Worm (Caenorhabditis elegans): Measurements from ENCODE around the gene srd-43.

srd-43 gene

DNA sequence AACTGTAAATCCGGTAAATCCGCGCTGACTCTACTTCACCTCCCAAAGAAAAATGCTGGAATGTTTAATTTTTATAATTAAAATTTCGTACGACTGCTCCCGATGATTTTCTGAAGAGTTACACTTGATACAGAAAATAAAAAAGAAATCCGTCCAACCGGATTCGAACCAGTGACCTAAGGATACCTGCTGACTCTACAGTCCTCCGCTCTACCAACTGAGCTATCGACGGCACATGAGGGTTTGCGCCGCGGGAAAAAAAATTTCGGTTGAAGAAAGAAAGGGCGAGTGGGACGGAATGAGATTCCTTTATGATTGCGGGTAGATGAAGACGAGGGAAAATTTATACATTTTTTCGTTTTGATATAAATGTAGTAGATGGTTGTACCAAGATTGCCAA lies 21.0 kb downstream of the srd-43 start (continued):
- TF ChIP-seq F26F4.8 (GFP tag; conservative IDR thresholded peaks at IDR 0.05) = peak; percentile 72; the same call in 1 of the 2 replicates

DNA sequence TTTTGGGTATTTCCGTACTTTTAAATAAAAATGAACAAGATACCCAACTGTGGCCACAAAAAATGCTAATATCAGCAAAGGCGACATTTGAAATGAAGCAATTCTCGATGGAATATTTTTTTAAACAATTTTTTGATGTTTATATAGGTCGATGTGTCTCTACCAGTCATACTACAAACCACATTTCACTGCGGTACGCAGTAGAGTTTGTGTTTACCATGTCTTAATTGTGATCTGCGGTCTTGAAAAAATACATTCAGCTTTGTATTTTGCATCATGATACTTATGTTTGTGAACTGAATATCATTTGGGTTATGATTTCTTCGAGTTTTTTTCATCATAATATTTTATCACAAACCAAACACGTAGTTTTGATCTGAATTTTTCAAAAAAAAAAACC lies 21.6 kb downstream of the srd-43 start, which contains the start of gene cyp-14A4:
Gene cyp-14A4, minus strand, starts transcription at position 107 of the 400 bp plus-strand sequence.
- TF ChIP-seq daf-16 (GFP tag; optimal IDR thresholded peaks at IDR 0.05) = no peak
- peak; percentile 91 for TF ChIP-seq daf-16 (tag; optimal IDR thresholded peaks at IDR 0.05)
- peak; percentile 38 for TF ChIP-seq nhr-28 (tag; optimal IDR thresholded peaks at IDR 0.05)
- TF ChIP-seq F49E8.2 (tag; optimal IDR thresholded peaks at IDR 0.05; ENCODE audit: borderline replicate concordance) = no peak

DNA sequence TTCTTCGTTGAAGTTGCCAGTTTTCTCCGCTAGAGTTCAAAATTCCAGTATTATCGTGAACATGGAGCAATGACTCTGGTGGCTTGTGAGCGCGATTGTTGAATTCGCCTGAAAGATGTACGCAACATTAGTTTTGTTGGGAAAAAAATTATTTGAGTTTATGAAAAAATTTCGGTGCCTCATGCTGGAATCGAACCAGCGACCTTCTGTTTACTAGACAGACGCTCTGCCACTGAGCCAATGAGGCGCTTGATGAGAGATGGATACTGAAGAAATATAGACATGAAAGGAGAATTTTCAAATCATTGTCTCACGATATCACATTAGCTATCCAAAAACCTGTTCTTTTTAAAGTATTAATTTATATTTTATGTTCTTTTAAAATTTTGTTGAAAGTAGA lies 22.2 kb downstream of the srd-43 start:
- TF ChIP-seq dpl-1 (GFP tag; optimal IDR thresholded peaks at IDR 0.05) (no peak), F26F4.8 (GFP tag; conservative IDR thresholded peaks at IDR 0.05) (peak; percentile 78), unc-130 (GFP tag; optimal IDR thresholded peaks at IDR 0.05) (peak; percentile 19), dmd-8 (GFP tag; IDR thresholded peaks at IDR 0.05) (peak; percentile 87), zip-2 (tag; optimal IDR thresholded peaks at IDR 0.05) (peak; percentile 17), mdt-29 (GFP tag; IDR thresholded peaks at IDR 0.05) (no peak), daf-19 (GFP tag; conservative IDR thresholded peaks at IDR 0.05) (no peak), lin-1 (GFP tag; IDR thresholded peaks at IDR 0.05) (0 out of 2 replicates have a peak, but pooled peaks have one; percentile 46), nhr-102 (tag; optimal IDR thresholded peaks at IDR 0.05) (peak; percentile 29), mxl-3 (GFP tag; optimal IDR thresholded peaks at IDR 0.05) (peak; percentile 10), egl-43 (GFP tag; IDR thresholded peaks at IDR 0.05) (peak; percentile 85), ceh-82 (tag; optimal IDR thresholded peaks at IDR 0.05) (no peak), cey-2 (tag; optimal IDR thresholded peaks at IDR 0.05; ENCODE audit: borderline replicate concordance, insufficient read depth) (no peak), ceh-20 (GFP tag; IDR thresholded peaks at IDR 0.05) (0 out of 2 replicates have a peak, but pooled peaks have one; percentile 17), lsy-2 (tag; optimal IDR thresholded peaks at IDR 0.05) (no peak), fos-1 (tag; optimal IDR thresholded peaks at IDR 0.05) (no peak), fkh-10 (GFP tag; optimal IDR thresholded peaks at IDR 0.05) (no peak), duxl-1 (tag; optimal IDR thresholded peaks at IDR 0.05; ENCODE audit: poor library complexity) (peak; percentile 35), lir-3 (tag; optimal IDR thresholded peaks at IDR 0.05) (peak; percentile 59), spr-3 (GFP tag; optimal IDR thresholded peaks at IDR 0.05) (peak; percentile 39), madf-9 (GFP tag; conservative IDR thresholded peaks at IDR 0.05) (0 out of 2 replicates have a peak, but pooled peaks have one; percentile 44), zfp-3 (GFP tag; conservative IDR thresholded peaks at IDR 0.05) (0 out of 2 replicates have a peak, but pooled peaks have one; percentile 12), tra-1 (GFP tag; IDR thresholded peaks at IDR 0.05) (peak; percentile 71), nhr-11 (tag; optimal IDR thresholded peaks at IDR 0.05) (no peak), lim-7 (GFP tag; IDR thresholded peaks at IDR 0.05) (peak; percentile 90), F10B5.3 (tag; optimal IDR thresholded peaks at IDR 0.05) (no peak), egl-27 (tag; optimal IDR thresholded peaks at IDR 0.05) (no peak), Y105C5A.15 (GFP tag; IDR thresholded peaks at IDR 0.05) (no peak), arid-1 (GFP tag; conservative IDR thresholded peaks at IDR 0.05) (peak; percentile 70; the same call in 1 of the 2 replicates), madf-5 (GFP tag; IDR thresholded peaks at IDR 0.05) (0 out of 4 replicates have a peak, but pooled peaks of 1 of the 2 experiments have one; percentile 55), nhr-111 (GFP tag; optimal IDR thresholded peaks at IDR 0.05) (peak; percentile 65), gei-8 (GFP tag; optimal IDR thresholded peaks at IDR 0.05) (no peak), aly-2 (tag; optimal IDR thresholded peaks at IDR 0.05) (no peak), nhr-41 (GFP tag; IDR thresholded peaks at IDR 0.05) (peak; percentile 64; the same call in 1 of the 2 replicates), lin-13 (GFP tag; optimal IDR thresholded peaks at IDR 0.05) (no peak), hlh-11 (tag; optimal IDR thresholded peaks at IDR 0.05) (no peak), pha-4 (GFP tag; IDR thresholded peaks at IDR 0.05) (peak; percentile 82), pha-4 (tag; optimal IDR thresholded peaks at IDR 0.05) (no peak), mep-1 (tag; optimal IDR thresholded peaks at IDR 0.05) (no peak), zag-1 (tag; optimal IDR thresholded peaks at IDR 0.05) (no peak), snpc-4 (tag; optimal IDR thresholded peaks at IDR 0.05) (no peak), ztf-7 (tag; optimal IDR thresholded peaks at IDR 0.05) (no peak), ceh-44 (GFP tag; IDR thresholded peaks at IDR 0.05) (no peak)
